Worm (Caenorhabditis elegans) whole organism, young adult: ENCODE measurements around the gene stt-3.
A peak's percentile ranks its signal among the peaks of the same experiment; 100 is the strongest.

ENCODE experiments used
- C17E4.6 ChIP-seq: fragments of 200-800 bp; sonication (Bioruptor generic); IDR thresholded peaks from 2 replicates; pipeline ENCODE4 v1.3.6; 2022; ENCODE audit warnings: missing genetic modification reagents, missing genetic modification characterization, missing compliant biosample characterization
- F37B4.10 ChIP-seq: fragments of 200-800 bp; sonication (Bioruptor generic); IDR thresholded peaks from 2 replicates; pipeline ENCODE4 v1.3.6; 2022; ENCODE audit warnings: missing genetic modification characterization, missing compliant biosample characterization
- F39B2.1 ChIP-seq: fragments of 200-800 bp; sonication (Bioruptor generic); IDR thresholded peaks from 2 replicates; pipeline ENCODE4 v1.3.6; 2022; ENCODE audit warnings: missing genetic modification reagents, missing genetic modification characterization, missing compliant biosample characterization
- F57A8.1 ChIP-seq: fragments of 200-800 bp; sonication (Bioruptor generic); optimal IDR thresholded peaks from 2 replicates; lab custom pipeline; 2018; ENCODE audit warnings: mild to moderate bottlenecking, missing genetic modification characterization, moderate library complexity, missing compliant biosample characterization
- F57C9.4 ChIP-seq: sonication (generic microtip); optimal IDR thresholded peaks from 2 replicates; lab custom pipeline; 2017; ENCODE audit warnings: mild to moderate bottlenecking, missing genetic modification characterization, missing compliant biosample characterization
- Y56A3A.18 ChIP-seq: fragments of 200-800 bp; sonication (Bioruptor generic); IDR thresholded peaks from 2 replicates; pipeline ENCODE4 v1.3.6; 2022; ENCODE audit warnings: missing genetic modification reagents, missing genetic modification characterization, missing compliant biosample characterization
- akir-1 ChIP-seq: fragments of 200-800 bp; sonication (Bioruptor generic); optimal IDR thresholded peaks from 2 replicates; lab custom pipeline; 2018; ENCODE audit warnings: mild to moderate bottlenecking, missing genetic modification characterization, moderate library complexity, missing compliant biosample characterization
- ceh-100 ChIP-seq: fragments of 200-800 bp; sonication (Bioruptor generic); IDR thresholded peaks from 2 replicates; pipeline ENCODE4 v1.3.6; 2022; ENCODE audit warnings: missing genetic modification reagents, missing genetic modification characterization, missing compliant biosample characterization
- ceh-27 ChIP-seq: fragments of 200-800 bp; sonication (Bioruptor generic); optimal IDR thresholded peaks from 2 replicates; lab custom pipeline; 2018; ENCODE audit warnings: mild to moderate bottlenecking, missing genetic modification characterization, moderate library complexity, missing compliant biosample characterization
- ceh-40 ChIP-seq: fragments of 200-800 bp; sonication (Bioruptor generic); IDR thresholded peaks from 2 replicates; pipeline ENCODE4 v1.3.6; 2022; ENCODE audit warnings: missing genetic modification characterization, missing compliant biosample characterization
- die-1 ChIP-seq: sonication (generic microtip); optimal IDR thresholded peaks from 2 replicates; lab custom pipeline; 2016; ENCODE audit warnings: missing genotype, mild to moderate bottlenecking, missing genetic modification characterization, missing compliant biosample characterization
- hlh-26 ChIP-seq: fragments of 200-800 bp; sonication (Bioruptor generic); conservative IDR thresholded peaks from 2 replicates; pipeline ENCODE4 v1.3.6; 2022; ENCODE audit warnings: missing genetic modification reagents, missing genetic modification characterization, missing compliant biosample characterization
- hmg-1.2 ChIP-seq: fragments of 200-800 bp; sonication (Bioruptor generic); IDR thresholded peaks from 2 replicates; pipeline ENCODE4 v1.3.6; 2022; ENCODE audit warnings: missing genetic modification reagents, missing genetic modification characterization, missing compliant biosample characterization
- hsf-1 ChIP-seq: fragments of 200-800 bp; sonication (Bioruptor generic); IDR thresholded peaks from 2 replicates; pipeline ENCODE4 v1.3.6; 2022; ENCODE audit warnings: missing genetic modification reagents, missing genetic modification characterization, missing compliant biosample characterization
- lag-1 ChIP-seq: fragments of 200-800 bp; sonication (Bioruptor generic); IDR thresholded peaks from 2 replicates; pipeline ENCODE4 v1.3.6; 2022; ENCODE audit warnings: missing genetic modification reagents, missing genetic modification characterization, missing compliant biosample characterization
- lin-35 ChIP-seq, 3 experiments: fragments of 150-350 bp in 2 of 3; sonication (generic microtip) in 1 of 3; optimal IDR thresholded peaks; 2 replicates each; lab custom pipeline; 2014 to 2018; ENCODE audit warnings: missing biosample characterization in 3 of 3, missing genetic modification characterization in 3 of 3, missing genetic modification reagents in 3 of 3
- lir-1 ChIP-seq: fragments of 200-800 bp; sonication (Bioruptor generic); conservative IDR thresholded peaks from 2 replicates; pipeline ENCODE4 v1.3.6; 2022; ENCODE audit warnings: missing genetic modification reagents, missing genetic modification characterization, missing compliant biosample characterization
- lsl-1 ChIP-seq: fragments of 200-800 bp; sonication (Bioruptor generic); optimal IDR thresholded peaks from 2 replicates; lab custom pipeline; 2018; ENCODE audit warnings: mild to moderate bottlenecking, missing genetic modification characterization, moderate library complexity, missing compliant biosample characterization
- nfya-2 ChIP-seq: fragments of 200-800 bp; sonication (Bioruptor generic); IDR thresholded peaks from 2 replicates; pipeline ENCODE4 v1.3.6; 2022; ENCODE audit warnings: missing genetic modification reagents, missing genetic modification characterization, missing compliant biosample characterization
- nfyb-1 ChIP-seq: fragments of 200-800 bp; sonication (Bioruptor generic); IDR thresholded peaks from 2 replicates; pipeline ENCODE4 v1.3.6; 2022; ENCODE audit warnings: missing genetic modification reagents, missing genetic modification characterization, missing compliant biosample characterization
- nhr-120 ChIP-seq: fragments of 200-800 bp; sonication (Bioruptor generic); IDR thresholded peaks from 2 replicates; pipeline ENCODE4 v1.3.6; 2022; ENCODE audit warnings: missing genetic modification characterization, missing compliant biosample characterization
- nhr-80 ChIP-seq: sonication (generic microtip); optimal IDR thresholded peaks from 2 replicates; lab custom pipeline; 2016; ENCODE audit warnings: missing genetic modification characterization, missing compliant biosample characterization
- pbrm-1 ChIP-seq: fragments of 200-800 bp; sonication (Bioruptor generic); IDR thresholded peaks from 2 replicates; pipeline ENCODE4 v1.3.6; 2022; ENCODE audit warnings: missing genetic modification reagents, missing genetic modification characterization, missing compliant biosample characterization
- rcor-1 ChIP-seq: fragments of 200-800 bp; sonication (Bioruptor generic); IDR thresholded peaks from 2 replicates; pipeline ENCODE4 v1.3.6; 2022; ENCODE audit warnings: missing genetic modification reagents, missing genetic modification characterization, missing compliant biosample characterization
- rpc-1 ChIP-seq, 2 experiments: fragments of 150-350 bp in 1 of 2; sonication (generic microtip) in 1 of 2; optimal IDR thresholded peaks; 2 replicates each; lab custom pipeline; 2014 to 2018; ENCODE audit warnings: missing biosample characterization in 1 of 2, missing genetic modification characterization in 1 of 2, missing genetic modification reagents in 1 of 2, missing genotype in 1 of 2
- snpc-1.3 ChIP-seq: sonication (generic microtip); optimal IDR thresholded peaks from 2 replicates; lab custom pipeline; 2017; ENCODE audit warnings: missing genetic modification characterization, mild to moderate bottlenecking, missing compliant biosample characterization, antibody characterized with exemption, moderate library complexity, missing genotype, missing genetic modification reagents; ENCODE audit not compliant: insufficient read depth
- unc-130 ChIP-seq: sonication (generic microtip); optimal IDR thresholded peaks from 2 replicates; lab custom pipeline; 2016; ENCODE audit warnings: missing genetic modification reagents, missing genetic modification characterization, missing compliant biosample characterization
- unc-62 ChIP-seq: fragments of 150-350 bp; optimal IDR thresholded peaks from 2 replicates; lab custom pipeline; 2014; ENCODE audit warnings: missing biosample characterization, missing genetic modification reagents, missing genetic modification characterization
- xnd-1 ChIP-seq: sonication (generic microtip); optimal IDR thresholded peaks from 2 replicates; lab custom pipeline; 2016; ENCODE audit warnings: missing genotype, missing genetic modification reagents, missing genetic modification characterization, missing compliant biosample characterization
- zim-3 ChIP-seq: sonication (generic microtip); optimal IDR thresholded peaks from 2 replicates; lab custom pipeline; 2017; ENCODE audit warnings: mild to moderate bottlenecking, missing genetic modification characterization, moderate library complexity, missing compliant biosample characterization
- ztf-18 ChIP-seq: sonication (generic microtip); optimal IDR thresholded peaks from 2 replicates; lab custom pipeline; 2016; ENCODE audit warnings: missing genotype, mild to moderate bottlenecking, missing genetic modification characterization, missing compliant biosample characterization
- ztf-26 ChIP-seq: sonication (generic microtip); optimal IDR thresholded peaks from 2 replicates; lab custom pipeline; 2017; ENCODE audit warnings: missing genetic modification characterization, missing compliant biosample characterization

The stt-3 gene

DNA sequence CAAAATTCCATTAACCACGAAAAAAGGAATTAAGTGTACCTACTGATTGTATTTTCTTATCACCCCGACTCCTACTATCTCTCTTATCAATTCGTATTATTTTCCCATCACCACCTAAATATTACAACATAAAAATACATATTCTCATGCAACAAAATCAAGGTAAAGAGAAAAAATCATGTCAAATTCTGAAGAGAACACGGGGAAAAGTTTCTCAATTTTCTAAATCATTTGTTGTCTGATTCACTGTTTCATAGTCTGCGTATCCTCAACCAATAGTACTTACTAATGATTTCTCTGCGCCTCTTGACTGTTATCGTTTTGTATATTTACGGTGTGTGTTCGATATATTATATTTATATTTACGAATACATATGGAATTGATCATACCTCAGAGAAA, 16.6 kb upstream of the stt-3 start:
- TF ChIP-seq akir-1 (GFP tag; lab: Kevin White, UChicago) (no peak), hmg-1.2 (GFP tag; lab: Robert Waterston, UW) (peak; percentile 68; the same call in 1 of the 2 replicates), die-1 (tag; lab: Kevin White, UChicago) (no peak), nhr-80 (tag; lab: Kevin White, UChicago) (peak; percentile 68), hlh-26 (GFP tag; lab: Robert Waterston, UW) (no peak), F57A8.1 (GFP tag; lab: Kevin White, UChicago) (no peak), ceh-100 (GFP tag; lab: Robert Waterston, UW) (no peak), ceh-27 (GFP tag; lab: Kevin White, UChicago) (no peak), lin-35 (GFP tag; optimal IDR thresholded peaks at IDR 0.05; lab: Kevin White, UChicago) (no peak), rpc-1 (optimal IDR thresholded peaks at IDR 0.05; lab: Kevin White, UChicago) (no peak), rpc-1 (tag; optimal IDR thresholded peaks at IDR 0.05; lab: Kevin White, UChicago) (no peak)
- TF ChIP-seq, all 124 proteins: peak for 2

DNA sequence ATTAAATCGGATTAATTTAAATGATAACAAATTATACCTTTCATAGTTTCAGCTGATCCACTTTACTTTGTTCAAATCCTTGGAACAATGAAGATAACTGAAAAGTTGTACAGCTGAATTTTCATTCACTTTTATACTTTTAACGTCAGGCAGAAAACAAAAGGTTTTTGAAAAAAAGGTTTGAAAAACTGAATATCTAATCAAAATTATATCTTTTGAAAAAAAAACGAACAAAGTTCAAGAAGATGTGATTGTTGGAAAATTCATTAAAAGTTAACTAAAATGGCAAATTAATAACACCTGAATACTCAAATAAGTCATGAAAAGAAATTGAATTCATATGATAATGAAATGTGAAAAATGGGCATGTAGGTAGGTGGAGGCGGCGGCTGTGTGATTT, 11.8 kb upstream of the stt-3 start, which contains the start of gene T12A2.21:
Gene T12A2.21 (minus strand): TSS at position 101 of the 400 bp plus-strand sequence.
- TF ChIP-seq F57C9.4 (no peak), F39B2.1 (GFP tag; lab: Robert Waterston, UW) (no peak), unc-62 (GFP tag; lab: Kevin White, UChicago) (no peak), ceh-100 (GFP tag; lab: Robert Waterston, UW) (no peak)

- no peak for TF ChIP-seq Y56A3A.18 (GFP tag; lab: Robert Waterston, UW)
- no peak for TF ChIP-seq F37B4.10 (GFP tag; lab: Robert Waterston, UW)
- TF ChIP-seq snpc-1.3 (tag; lab: Kevin White, UChicago), result no peak
- TF ChIP-seq lir-1, result no peak
- TF ChIP-seq xnd-1 (tag; lab: Kevin White, UChicago), result no peak
- no peak for TF ChIP-seq rcor-1
These were observed 7.9 kb upstream of the stt-3 start, which contains the start of gene T12A2.3 for ce11 chrIII:6240528-6240927. TSS of gene T12A2.3 (plus strand) at chrIII:6240828.

DNA sequence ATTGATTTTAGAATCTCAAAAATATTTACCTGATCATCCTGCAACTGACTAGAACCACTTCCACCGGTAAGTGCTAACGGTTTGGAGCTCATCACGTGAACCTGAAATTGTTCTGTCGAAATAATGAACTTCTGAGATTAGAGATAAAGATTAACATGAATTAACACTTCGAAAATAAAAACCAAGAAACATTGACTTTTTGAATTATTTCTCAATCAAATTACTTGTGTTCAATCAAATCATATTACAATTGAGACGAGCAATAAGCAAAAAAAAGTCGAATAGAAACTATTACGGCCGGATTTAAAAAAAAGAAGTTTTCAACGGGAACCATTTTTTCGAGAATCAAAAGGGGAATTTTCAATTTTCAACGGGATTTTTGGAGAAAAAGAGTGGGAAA, 2.7 kb upstream of the stt-3 start, which contains the start of gene bcas-2:
Gene bcas-2 (minus strand): TSS at position 101 of the 400 bp plus-strand sequence.
- TF ChIP-seq lag-1, result no peak
- no peak for TF ChIP-seq ztf-26 (tag; lab: Kevin White, UChicago)
- TF ChIP-seq F57A8.1 (GFP tag; lab: Kevin White, UChicago), result no peak
- no peak for TF ChIP-seq nhr-120 (GFP tag; lab: Robert Waterston, UW)
- TF ChIP-seq F37B4.10 (GFP tag; lab: Robert Waterston, UW), result no peak
- no peak for TF ChIP-seq nfyb-1 (GFP tag; lab: Robert Waterston, UW)
- no peak for TF ChIP-seq die-1 (tag; lab: Kevin White, UChicago)
- TF ChIP-seq hsf-1, result no peak
- TF ChIP-seq nfya-2 (GFP tag; lab: Robert Waterston, UW), result no peak
- TF ChIP-seq lsl-1 (GFP tag; lab: Kevin White, UChicago), result no peak
- no peak for TF ChIP-seq zim-3
- TF ChIP-seq ceh-40, result no peak
- no peak for TF ChIP-seq ztf-18
- no peak for TF ChIP-seq hmg-1.2 (GFP tag; lab: Robert Waterston, UW)

DNA sequence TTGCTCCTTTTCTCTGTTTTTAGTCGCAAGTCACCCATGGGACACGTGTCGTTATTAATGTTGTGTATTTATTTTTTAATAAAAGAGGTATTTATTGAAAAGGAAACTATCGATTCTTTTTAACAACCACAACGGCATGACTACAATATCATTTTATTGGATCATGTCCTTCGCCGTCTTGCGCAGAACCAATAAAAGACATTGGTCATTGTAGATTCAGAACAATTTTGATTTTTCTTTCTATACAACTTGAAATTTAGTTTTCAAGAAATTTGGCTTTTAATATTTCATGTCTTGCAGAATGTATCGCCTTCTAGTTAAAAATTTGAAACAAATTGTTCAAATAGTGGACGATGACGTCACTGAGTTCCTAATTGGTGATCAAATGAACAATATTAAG, 3.1 kb downstream of the stt-3 start, which contains the start of gene amdh-1:
Gene amdh-1 (plus strand): TSS at position 301 of the 400 bp plus-strand sequence.
- TF ChIP-seq F37B4.10 (GFP tag; lab: Robert Waterston, UW) (no peak), pbrm-1 (GFP tag; lab: Robert Waterston, UW) (no peak), unc-130 (GFP tag; lab: Kevin White, UChicago) (no peak), C17E4.6 (GFP tag; lab: Robert Waterston, UW) (no peak)
